Worm (Caenorhabditis elegans): ENCODE results near the gene bcmo-1.
A peak's percentile ranks its signal among the peaks of the same experiment; 100 is the strongest.

bcmo-1 gene

DNA sequence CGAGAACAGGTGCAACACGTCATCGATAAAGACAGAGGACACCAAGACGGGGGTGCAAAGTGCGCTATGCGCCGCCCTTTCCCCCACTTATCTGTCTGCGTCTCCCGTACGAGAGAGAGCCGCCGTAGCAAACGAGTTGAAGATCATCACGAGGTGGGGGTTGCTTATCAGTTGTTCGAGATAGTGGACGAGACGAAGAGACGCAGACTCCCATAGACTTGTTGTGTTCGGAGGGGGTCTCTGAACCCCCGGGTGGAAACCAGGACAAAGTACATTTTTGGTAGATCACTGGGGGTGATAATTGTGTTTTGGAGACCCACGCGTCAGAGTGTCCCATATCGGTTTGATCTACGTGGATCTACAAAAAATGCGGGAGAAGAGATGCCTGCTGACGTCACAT, 31.7 kb upstream of the bcmo-1 start (continued):
- TF ChIP-seq xbp-1 (tag; optimal IDR thresholded peaks at IDR 0.05) (peak; percentile 75), C04F5.9 (tag; optimal IDR thresholded peaks at IDR 0.05) (peak; percentile 42), grh-1 (GFP tag; IDR thresholded peaks at IDR 0.05) (peak; percentile 99), lin-13 (GFP tag; optimal IDR thresholded peaks at IDR 0.05) (peak; percentile 72), snu-23 (GFP tag; optimal IDR thresholded peaks at IDR 0.05) (peak; percentile 91), efl-3 (GFP tag; optimal IDR thresholded peaks at IDR 0.05) (no peak), tbx-2 (tag; optimal IDR thresholded peaks at IDR 0.05) (peak; percentile 85), rnt-1 (tag; optimal IDR thresholded peaks at IDR 0.05) (peak; percentile 87), fkh-10 (GFP tag; optimal IDR thresholded peaks at IDR 0.05) (no peak), lin-35 (GFP tag; optimal IDR thresholded peaks at IDR 0.05) (peak; percentile 62 to 85), unc-30 (tag; optimal IDR thresholded peaks at IDR 0.05) (no peak), ztf-11 (tag; optimal IDR thresholded peaks at IDR 0.05) (no peak), vab-15 (tag; optimal IDR thresholded peaks at IDR 0.05) (no peak), fkh-4 (tag; optimal IDR thresholded peaks at IDR 0.05; ENCODE audit: borderline replicate concordance) (no peak), egl-27 (tag; optimal IDR thresholded peaks at IDR 0.05) (peak in 1 of 2 experiments; percentile 80), ces-1 (GFP tag; optimal IDR thresholded peaks at IDR 0.05) (no peak), fos-1 (tag; optimal IDR thresholded peaks at IDR 0.05) (peak; percentile 14), nhr-76 (tag; optimal IDR thresholded peaks at IDR 0.05) (no peak), sup-37 (GFP tag; optimal IDR thresholded peaks at IDR 0.05) (no peak), mdl-1 (tag; optimal IDR thresholded peaks at IDR 0.05) (peak; percentile 62 to 94), pax-3 (tag; optimal IDR thresholded peaks at IDR 0.05) (peak; percentile 67), C16A3.4 (tag; optimal IDR thresholded peaks at IDR 0.05) (peak; percentile 53), unc-98 (GFP tag; IDR thresholded peaks at IDR 0.05) (peak; percentile 66), zip-4 (GFP tag; optimal IDR thresholded peaks at IDR 0.05) (no peak), efl-1 (optimal IDR thresholded peaks at IDR 0.05) (peak; percentile 67 to 69), efl-1 (GFP tag; optimal IDR thresholded peaks at IDR 0.05 in 1 of 2) (peak; percentile 53 to 95), ceh-90 (tag; optimal IDR thresholded peaks at IDR 0.05) (no peak), egl-13 (tag; optimal IDR thresholded peaks at IDR 0.05) (peak; percentile 53), jun-1 (tag; optimal IDR thresholded peaks at IDR 0.05) (peak; percentile 84), zag-1 (tag; optimal IDR thresholded peaks at IDR 0.05) (no peak), lin-15B (tag; optimal IDR thresholded peaks at IDR 0.05) (no peak)

DNA sequence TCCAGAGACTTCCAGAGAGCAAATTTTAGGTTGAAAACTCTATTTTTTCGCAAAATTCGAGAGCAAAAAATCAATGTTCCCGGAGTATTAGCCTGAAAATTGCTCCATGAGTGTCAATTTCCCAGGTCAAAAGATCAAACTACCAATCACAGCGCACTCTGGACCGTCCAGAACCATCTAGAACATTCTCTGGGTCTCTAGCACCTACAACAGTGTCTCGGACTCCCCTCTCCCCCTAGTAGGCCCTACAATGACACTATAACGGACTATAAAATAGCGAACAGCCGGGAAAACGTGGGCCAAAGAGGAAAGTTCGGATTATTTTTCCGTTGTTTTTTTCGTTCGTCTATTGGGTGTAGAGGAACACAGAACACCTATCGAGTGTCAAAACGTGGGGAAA, 31.1 kb upstream of the bcmo-1 start:
- TF ChIP-seq lir-3 (tag; optimal IDR thresholded peaks at IDR 0.05; ENCODE audit: poor library complexity) (no peak), unc-130 (tag; optimal IDR thresholded peaks at IDR 0.05) (no peak)

DNA sequence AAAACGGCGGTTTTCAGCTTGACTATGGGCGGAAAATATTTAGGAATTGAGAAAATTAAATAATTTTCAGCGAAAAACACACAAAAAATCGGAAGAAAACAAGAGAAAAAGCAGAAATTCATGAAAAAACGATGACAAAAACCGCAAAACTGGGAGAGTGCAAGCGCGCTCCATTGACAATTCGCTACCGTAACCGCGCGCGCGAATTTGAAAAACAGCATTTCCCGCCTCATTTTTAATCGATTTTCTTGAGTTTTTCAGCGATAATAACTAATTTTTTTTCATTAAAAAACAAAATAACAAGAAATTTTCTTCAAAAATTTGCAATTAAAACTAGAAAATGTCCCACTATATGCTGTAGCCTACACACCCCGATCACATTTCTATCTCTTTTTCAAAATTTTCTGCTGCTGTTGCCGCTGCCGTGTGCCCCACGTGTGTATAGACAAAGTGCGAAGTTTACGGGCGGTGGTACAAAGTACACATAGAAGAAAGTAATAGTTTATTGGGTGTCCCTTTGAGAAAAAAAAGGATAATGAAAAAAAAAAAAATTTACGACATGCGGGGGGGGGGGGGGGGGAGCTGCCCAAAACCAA, 30.5 kb upstream of the bcmo-1 start:
- TF ChIP-seq elt-3 (tag; optimal IDR thresholded peaks at IDR 0.05) = peak in 2 of 6 experiments; percentile 21 to 32
- TF ChIP-seq tbx-2 (tag; optimal IDR thresholded peaks at IDR 0.05) = peak; percentile 63
- TF ChIP-seq nhr-76 (tag; optimal IDR thresholded peaks at IDR 0.05) = no peak
- TF ChIP-seq lsy-2 (tag; optimal IDR thresholded peaks at IDR 0.05) = peak; percentile 82 to 85
- peak; percentile 57 for TF ChIP-seq nhr-19 (GFP tag; conservative IDR thresholded peaks at IDR 0.05)
- TF ChIP-seq snu-23 (GFP tag; optimal IDR thresholded peaks at IDR 0.05) = peak; percentile 61
- no peak for TF ChIP-seq fos-1 (tag; optimal IDR thresholded peaks at IDR 0.05)
- TF ChIP-seq egl-13 (tag; optimal IDR thresholded peaks at IDR 0.05) = no peak
- TF ChIP-seq lin-35 (GFP tag; optimal IDR thresholded peaks at IDR 0.05) = peak; percentile 14 to 36
- TF ChIP-seq efl-1 (optimal IDR thresholded peaks at IDR 0.05) = peak; percentile 46 to 86
- TF ChIP-seq efl-1 (GFP tag; optimal IDR thresholded peaks at IDR 0.05 in 1 of 2) = peak; percentile 70 to 71
- no peak for TF ChIP-seq pqm-1 (tag; optimal IDR thresholded peaks at IDR 0.05)
- peak; percentile 83 for TF ChIP-seq nhr-20 (tag; optimal IDR thresholded peaks at IDR 0.05)
- TF ChIP-seq nhr-84 (tag; optimal IDR thresholded peaks at IDR 0.05) = no peak
- no peak for TF ChIP-seq Y116A8C.19 (tag; optimal IDR thresholded peaks at IDR 0.05; ENCODE audit: borderline replicate concordance)
- TF ChIP-seq zip-4 (GFP tag; optimal IDR thresholded peaks at IDR 0.05) = no peak
- TF ChIP-seq isw-1 (GFP tag; IDR thresholded peaks at IDR 0.05) = no peak
- TF ChIP-seq mdl-1 (tag; optimal IDR thresholded peaks at IDR 0.05) = peak in 1 of 2 experiments; percentile 83
- TF ChIP-seq unc-30 (tag; optimal IDR thresholded peaks at IDR 0.05) = no peak
- TF ChIP-seq ama-1 (optimal IDR thresholded peaks at IDR 0.05) = no peak
- no peak for TF ChIP-seq lin-39 (tag; optimal IDR thresholded peaks at IDR 0.05)
- TF ChIP-seq lir-3 (tag; optimal IDR thresholded peaks at IDR 0.05; ENCODE audit: poor library complexity) = no peak
- peak; percentile 51 for TF ChIP-seq irx-1 (tag; optimal IDR thresholded peaks at IDR 0.05)
- TF ChIP-seq ztf-11 (tag; optimal IDR thresholded peaks at IDR 0.05) = no peak
- TF ChIP-seq mep-1 (tag; optimal IDR thresholded peaks at IDR 0.05) = no peak
- peak; percentile 3 for TF ChIP-seq swsn-7 (tag; optimal IDR thresholded peaks at IDR 0.05)
- TF ChIP-seq nhr-47 (tag; optimal IDR thresholded peaks at IDR 0.05) = peak; percentile 37
- no peak for TF ChIP-seq snpc-4 (tag; optimal IDR thresholded peaks at IDR 0.05)
- no peak for TF ChIP-seq aly-2 (tag; optimal IDR thresholded peaks at IDR 0.05)
